Worm (Caenorhabditis elegans) whole organism, L4 larva: Measurements from ENCODE around the gene srg-21.

Experiments used
- F49E8.2 ChIP-seq: sonication (generic microtip); optimal IDR thresholded peaks from 2 replicates; lab custom pipeline; 2016; ENCODE audit warnings: missing compliant biosample characterization, mild to moderate bottlenecking, missing genetic modification characterization, borderline replicate concordance
- aha-1 ChIP-seq: fragments of 150-350 bp; peaks from one replicate; lab custom pipeline; 2014; ENCODE audit warnings: missing biosample characterization, missing genetic modification characterization
- arid-1 ChIP-seq: fragments of 200-800 bp; sonication (Bioruptor generic); conservative IDR thresholded peaks from 2 replicates; pipeline ENCODE4 v1.3.6; 2022; ENCODE audit warnings: missing genetic modification reagents, missing genetic modification characterization, missing compliant biosample characterization
- ceh-28 ChIP-seq: fragments of 150-350 bp; optimal IDR thresholded peaks from 2 replicates; lab custom pipeline; 2014; ENCODE audit warnings: missing biosample characterization, missing genetic modification reagents, missing genetic modification characterization
- ctbp-1 ChIP-seq: fragments of 200-800 bp; sonication (Bioruptor generic); IDR thresholded peaks from 2 replicates; pipeline ENCODE4 v1.3.6; 2022; ENCODE audit warnings: missing genetic modification reagents, missing genetic modification characterization, missing compliant biosample characterization
- daf-16 ChIP-seq, 3 experiments: sonication (generic microtip); optimal IDR thresholded peaks; 2 replicates each; lab custom pipeline; 2016 to 2017; ENCODE audit warnings: missing genetic modification characterization in 3 of 3, missing genetic modification reagents in 3 of 3, mild to moderate bottlenecking in 2 of 3, missing compliant biosample characterization in 2 of 3, missing biosample characterization in 1 of 3, moderate library complexity in 1 of 3
- dmd-6 ChIP-seq: fragments of 200-800 bp; sonication (Bioruptor generic); IDR thresholded peaks from 2 replicates; pipeline ENCODE4 v1.3.6; 2022; ENCODE audit warnings: missing genetic modification reagents, missing genetic modification characterization, missing compliant biosample characterization
- dmd-8 ChIP-seq: fragments of 200-800 bp; sonication (Bioruptor generic); IDR thresholded peaks from 2 replicates; pipeline ENCODE4 v1.3.6; 2022; ENCODE audit warnings: missing genetic modification characterization, missing compliant biosample characterization
- dpl-1 ChIP-seq: fragments of 150-350 bp; optimal IDR thresholded peaks from 2 replicates; lab custom pipeline; 2014; ENCODE audit warnings: missing biosample characterization, missing genetic modification reagents, missing genetic modification characterization
- egl-27 ChIP-seq: sonication (generic microtip); optimal IDR thresholded peaks from 3 replicates; lab custom pipeline; 2017; ENCODE audit warnings: missing biosample characterization, missing genetic modification reagents, missing genetic modification characterization
- egl-43 ChIP-seq: fragments of 200-800 bp; sonication (Bioruptor generic); IDR thresholded peaks from 2 replicates; pipeline ENCODE4 v1.3.6; 2022; ENCODE audit warnings: missing genetic modification reagents, missing genetic modification characterization, missing compliant biosample characterization
- hlh-11 ChIP-seq: fragments of 200-800 bp; sonication (Bioruptor generic); optimal IDR thresholded peaks from 2 replicates; lab custom pipeline; 2018; ENCODE audit warnings: mild to moderate bottlenecking, missing genetic modification characterization, missing compliant biosample characterization
- hmg-1.1 ChIP-seq: fragments of 200-800 bp; sonication (Bioruptor generic); IDR thresholded peaks from 2 replicates; pipeline ENCODE4 v1.3.6; 2022; ENCODE audit warnings: missing genetic modification reagents, missing genetic modification characterization, missing compliant biosample characterization
- lin-1 ChIP-seq: fragments of 200-800 bp; sonication (Bioruptor generic); IDR thresholded peaks from 2 replicates; pipeline ENCODE4 v1.3.6; 2022; ENCODE audit warnings: missing genetic modification reagents, missing genetic modification characterization, missing compliant biosample characterization
- lin-13 ChIP-seq: fragments of 150-350 bp; optimal IDR thresholded peaks from 2 replicates; lab custom pipeline; 2014; ENCODE audit warnings: missing biosample characterization, missing genetic modification reagents, missing genetic modification characterization
- lin-38 ChIP-seq: fragments of 200-800 bp; sonication (Bioruptor generic); IDR thresholded peaks from 2 replicates; pipeline ENCODE4 v1.3.6; 2022; ENCODE audit warnings: missing genetic modification reagents, missing genetic modification characterization, missing compliant biosample characterization
- lir-3 ChIP-seq: sonication (generic microtip); optimal IDR thresholded peaks from 2 replicates; lab custom pipeline; 2016; ENCODE audit warnings: mild to moderate bottlenecking, missing genetic modification characterization, missing compliant biosample characterization
- lsy-2 ChIP-seq, 2 experiments: fragments of 150-350 bp in 1 of 2; sonication (generic microtip) in 1 of 2; optimal IDR thresholded peaks; 2 replicates each; lab custom pipeline; 2014 to 2017; ENCODE audit warnings: missing biosample characterization in 2 of 2, missing genetic modification characterization in 2 of 2
- madf-5 ChIP-seq, 2 experiments: fragments of 200-800 bp; sonication (Bioruptor generic); IDR thresholded peaks; 2 replicates each; pipeline ENCODE4 v1.3.6; 2022; ENCODE audit warnings: missing compliant biosample characterization in 2 of 2, missing genetic modification characterization in 2 of 2
- madf-9 ChIP-seq: fragments of 200-800 bp; sonication (Bioruptor generic); conservative IDR thresholded peaks from 2 replicates; pipeline ENCODE4 v1.3.6; 2022; ENCODE audit warnings: missing genetic modification reagents, missing genetic modification characterization, missing compliant biosample characterization
- mdl-1 ChIP-seq, 2 experiments: fragments of 150-350 bp in 1 of 2; sonication (generic microtip) in 1 of 2; optimal IDR thresholded peaks; 2 replicates each; lab custom pipeline; 2014 to 2017; ENCODE audit warnings: missing biosample characterization in 2 of 2, missing genetic modification characterization in 2 of 2
- mdt-29 ChIP-seq: fragments of 200-800 bp; sonication (Bioruptor generic); IDR thresholded peaks from 2 replicates; pipeline ENCODE4 v1.3.6; 2022; ENCODE audit warnings: missing genetic modification reagents, missing genetic modification characterization, missing compliant biosample characterization
- mxl-2 ChIP-seq: fragments of 200-800 bp; sonication (Bioruptor generic); conservative IDR thresholded peaks from 2 replicates; pipeline ENCODE4 v1.3.6; 2022; ENCODE audit warnings: missing genetic modification reagents, missing genetic modification characterization, missing compliant biosample characterization
- nhr-102 ChIP-seq: sonication (generic microtip); optimal IDR thresholded peaks from 2 replicates; lab custom pipeline; 2016; ENCODE audit warnings: mild to moderate bottlenecking, missing genetic modification characterization, moderate library complexity, missing compliant biosample characterization
- nhr-11 ChIP-seq: fragments of 150-350 bp; optimal IDR thresholded peaks from 2 replicates; lab custom pipeline; 2014; ENCODE audit warnings: missing biosample characterization, missing genetic modification characterization
- nhr-28 ChIP-seq: fragments of 150-350 bp; optimal IDR thresholded peaks from 2 replicates; lab custom pipeline; 2014; ENCODE audit warnings: missing biosample characterization, missing genetic modification characterization
- nhr-42 ChIP-seq: fragments of 200-800 bp; sonication (Bioruptor generic); IDR thresholded peaks from 2 replicates; pipeline ENCODE4 v1.3.6; 2022; ENCODE audit warnings: missing genetic modification characterization, missing compliant biosample characterization
- nhr-48 ChIP-seq: sonication (generic microtip); optimal IDR thresholded peaks from 2 replicates; lab custom pipeline; 2016; ENCODE audit warnings: mild to moderate bottlenecking, missing genetic modification characterization, missing compliant biosample characterization
- nhr-6 ChIP-seq: fragments of 150-350 bp; optimal IDR thresholded peaks from 2 replicates; lab custom pipeline; 2014; ENCODE audit warnings: missing biosample characterization, missing genetic modification characterization
- pha-4 ChIP-seq, 2 experiments: fragments of 150-350 bp in 1 of 2; fragments of 200-800 bp in 1 of 2; sonication (Bioruptor generic) in 1 of 2; IDR thresholded peaks in 1 of 2; optimal IDR thresholded peaks in 1 of 2; 2 replicates each; pipeline versions ENCODE4 v1.3.6 to Lab custom; 2014 to 2022; ENCODE audit warnings: missing genetic modification characterization in 2 of 2, missing genetic modification reagents in 2 of 2, missing biosample characterization in 1 of 2, missing compliant biosample characterization in 1 of 2
- php-3 ChIP-seq: fragments of 200-800 bp; sonication (Bioruptor generic); IDR thresholded peaks from 2 replicates; pipeline ENCODE4 v1.3.6; 2022; ENCODE audit warnings: missing genetic modification reagents, missing genetic modification characterization, missing compliant biosample characterization
- snpc-1.2 ChIP-seq: fragments of 200-800 bp; sonication (Bioruptor generic); IDR thresholded peaks from 2 replicates; pipeline ENCODE4 v1.3.6; 2022; ENCODE audit warnings: missing genetic modification reagents, missing genetic modification characterization, missing compliant biosample characterization
- spr-3 ChIP-seq: fragments of 200-800 bp; sonication (Bioruptor generic); optimal IDR thresholded peaks from 2 replicates; lab custom pipeline; 2018; ENCODE audit warnings: mild to moderate bottlenecking, missing genetic modification characterization, missing compliant biosample characterization
- tra-1 ChIP-seq: fragments of 200-800 bp; sonication (Bioruptor generic); IDR thresholded peaks from 2 replicates; pipeline ENCODE4 v1.3.6; 2022; ENCODE audit warnings: missing genetic modification reagents, missing genetic modification characterization, missing compliant biosample characterization
- unc-39 ChIP-seq: sonication (generic microtip); optimal IDR thresholded peaks from 2 replicates; lab custom pipeline; 2017; ENCODE audit warnings: missing biosample characterization, missing genetic modification characterization
- zag-1 ChIP-seq: fragments of 150-350 bp; optimal IDR thresholded peaks from 2 replicates; lab custom pipeline; 2014; ENCODE audit warnings: missing biosample characterization, missing genetic modification characterization
- zfp-3 ChIP-seq: fragments of 200-800 bp; sonication (Bioruptor generic); conservative IDR thresholded peaks from 2 replicates; pipeline ENCODE4 v1.3.6; 2022; ENCODE audit warnings: missing genetic modification reagents, missing genetic modification characterization, missing compliant biosample characterization
- zip-11 ChIP-seq: fragments of 200-800 bp; sonication (Bioruptor generic); IDR thresholded peaks from 2 replicates; pipeline ENCODE4 v1.3.6; 2022; ENCODE audit warnings: missing genetic modification characterization, missing compliant biosample characterization
- zip-2 ChIP-seq: fragments of 150-350 bp; optimal IDR thresholded peaks from 2 replicates; lab custom pipeline; 2014; ENCODE audit warnings: missing biosample characterization, missing genetic modification characterization

srg-21 gene

ce11 chrII:3065086-3065485 is 26.1 kb downstream of the srg-21 start:
- peak; percentile 12 for TF ChIP-seq ceh-28
- no peak for TF ChIP-seq lin-1 (GFP tag; lab: Robert Waterston, UW)

ce11 chrII:3064631-3065030 is 26.5 kb downstream of the srg-21 start:
- TF ChIP-seq ceh-28 (peak; percentile 70), pha-4 (GFP tag; IDR thresholded peaks at IDR 0.05; lab: Robert Waterston, UW) (no peak), pha-4 (tag; optimal IDR thresholded peaks at IDR 0.05; lab: Kevin White, UChicago) (no peak)

- no peak for TF ChIP-seq nhr-6 (tag; lab: Kevin White, UChicago)
- peak; percentile 77 for TF ChIP-seq ceh-28
These were observed 27.2 kb downstream of the srg-21 start for ce11 chrII:3063984-3064383.

- TF ChIP-seq dpl-1 (GFP tag; lab: Kevin White, UChicago) = no peak
- TF ChIP-seq daf-16 (GFP tag; optimal IDR thresholded peaks at IDR 0.05; lab: Kevin White, UChicago) = no peak
- no peak for TF ChIP-seq daf-16 (tag; optimal IDR thresholded peaks at IDR 0.05; lab: Kevin White, UChicago)
- TF ChIP-seq ceh-28 = peak; percentile 94
- TF ChIP-seq, all 104 proteins: peak for 1
These were observed 27.8 kb downstream of the srg-21 start for ce11 chrII:3063366-3063765.

ce11 chrII:3062876-3063275 is 28.3 kb downstream of the srg-21 start:
- TF ChIP-seq ctbp-1 (GFP tag; lab: Robert Waterston, UW) = no peak
- TF ChIP-seq egl-27 (tag; lab: Kevin White, UChicago) = no peak
- peak; percentile 89 for TF ChIP-seq ceh-28

- TF ChIP-seq php-3 (GFP tag; lab: Robert Waterston, UW) = peak; percentile 47; the same call in 1 of the 2 replicates
- no peak for TF ChIP-seq zip-11 (GFP tag; lab: Robert Waterston, UW)
- peak; percentile 64 for TF ChIP-seq nhr-102 (tag; lab: Kevin White, UChicago)
- peak; percentile 78 for TF ChIP-seq egl-43 (GFP tag; lab: Robert Waterston, UW)
- TF ChIP-seq zag-1 (tag; lab: Kevin White, UChicago) = no peak
- TF ChIP-seq tra-1 = peak; percentile 67; the same call in 1 of the 2 replicates
- peak; percentile 50 for TF ChIP-seq hmg-1.1 (GFP tag; lab: Robert Waterston, UW)
- peak; percentile 75; the same call in 1 of the 2 replicates for TF ChIP-seq pha-4 (GFP tag; IDR thresholded peaks at IDR 0.05; lab: Robert Waterston, UW)
- TF ChIP-seq pha-4 (tag; optimal IDR thresholded peaks at IDR 0.05; lab: Kevin White, UChicago) = no peak
- peak; percentile 43; the same call in 1 of the 2 replicates for TF ChIP-seq ctbp-1 (GFP tag; lab: Robert Waterston, UW)
- TF ChIP-seq spr-3 (GFP tag; lab: Kevin White, UChicago) = peak; percentile 7
- TF ChIP-seq madf-5 (GFP tag; IDR thresholded peaks at IDR 0.05; lab: Robert Waterston, UW) = peak; percentile 68 to 84; a peak in 2 of 4 replicates
- peak; percentile 79 for TF ChIP-seq madf-9 (GFP tag; lab: Robert Waterston, UW)
- TF ChIP-seq F49E8.2 (tag; lab: Kevin White, UChicago) = peak; percentile 15
- TF ChIP-seq aha-1 (tag; lab: Kevin White, UChicago) = peak; percentile 5
- TF ChIP-seq nhr-42 = peak; percentile 72; the same call in 1 of the 2 replicates
- peak; percentile 69; the same call in 1 of the 2 replicates for TF ChIP-seq zfp-3 (GFP tag; lab: Robert Waterston, UW)
- peak; percentile 74 for TF ChIP-seq snpc-1.2 (GFP tag; lab: Robert Waterston, UW)
- peak; percentile 21 for TF ChIP-seq nhr-28
- peak; percentile 78 for TF ChIP-seq lin-38 (GFP tag; lab: Robert Waterston, UW)
- TF ChIP-seq nhr-11 = no peak
- peak in 1 of 2 experiments; percentile 4 for TF ChIP-seq mdl-1 (tag; optimal IDR thresholded peaks at IDR 0.05; lab: Kevin White, UChicago)
- TF ChIP-seq arid-1 = peak; percentile 65
- TF ChIP-seq mxl-2 (GFP tag; lab: Robert Waterston, UW) = no peak
- peak in 1 of 2 experiments; percentile 56 for TF ChIP-seq lsy-2 (tag; optimal IDR thresholded peaks at IDR 0.05; lab: Kevin White, UChicago)
- peak; percentile 50 for TF ChIP-seq lin-13 (GFP tag; lab: Kevin White, UChicago)
- TF ChIP-seq dmd-6 = peak; percentile 36
- no peak for TF ChIP-seq unc-39 (tag; lab: Kevin White, UChicago)
- TF ChIP-seq lir-3 (tag; lab: Kevin White, UChicago) = peak; percentile 19
- TF ChIP-seq nhr-48 (tag; lab: Kevin White, UChicago) = peak; percentile 14
- peak; percentile 31 to 64 for TF ChIP-seq daf-16 (GFP tag; optimal IDR thresholded peaks at IDR 0.05; lab: Kevin White, UChicago)
- TF ChIP-seq daf-16 (tag; optimal IDR thresholded peaks at IDR 0.05; lab: Kevin White, UChicago) = peak; percentile 60
- TF ChIP-seq zip-2 (tag; lab: Kevin White, UChicago) = peak; percentile 72
- peak; percentile 65; the same call in 1 of the 2 replicates for TF ChIP-seq mdt-29 (GFP tag; lab: Robert Waterston, UW)
- TF ChIP-seq dmd-8 (GFP tag; lab: Robert Waterston, UW) = peak; percentile 85
- peak; percentile 36 for TF ChIP-seq hlh-11 (tag; lab: Kevin White, UChicago)
These were observed 28.9 kb downstream of the srg-21 start for ce11 chrII:3062222-3062621.
